Worm (Caenorhabditis elegans): ENCODE measurements around the gene C43D7.8.
"Not testable (repeated sequence)": the region's sequence is repeated elsewhere in the genome, so short reads cannot be mapped to it uniquely, and the experiment has no call there.

Gene C43D7.8

ce11 chrV:19329263-19329662, 18.0 kb upstream of the C43D7.8 start, which contains the start of gene fbxb-65:
fbxb-65 (plus strand) TSS chrV:19329563.
- TF ChIP-seq nhr-12 (tag; optimal IDR thresholded peaks at IDR 0.05) (no peak), unc-62 (GFP tag; optimal IDR thresholded peaks at IDR 0.05) (no peak), ham-2 (GFP tag; optimal IDR thresholded peaks at IDR 0.05) (no peak), nhr-2 (tag; optimal IDR thresholded peaks at IDR 0.05) (no peak), nhr-28 (tag; optimal IDR thresholded peaks at IDR 0.05) (no peak), tbx-8 (GFP tag; optimal IDR thresholded peaks at IDR 0.05) (no peak), drap-1 (GFP tag; optimal IDR thresholded peaks at IDR 0.05) (no peak), lin-13 (tag; optimal IDR thresholded peaks at IDR 0.05) (no peak), lin-32 (GFP tag; optimal IDR thresholded peaks at IDR 0.05) (no peak), zip-8 (tag; optimal IDR thresholded peaks at IDR 0.05) (no peak), mls-2 (tag; optimal IDR thresholded peaks at IDR 0.05) (no peak), unc-39 (tag; optimal IDR thresholded peaks at IDR 0.05) (no peak), ces-1 (GFP tag; optimal IDR thresholded peaks at IDR 0.05) (no peak)

DNA sequence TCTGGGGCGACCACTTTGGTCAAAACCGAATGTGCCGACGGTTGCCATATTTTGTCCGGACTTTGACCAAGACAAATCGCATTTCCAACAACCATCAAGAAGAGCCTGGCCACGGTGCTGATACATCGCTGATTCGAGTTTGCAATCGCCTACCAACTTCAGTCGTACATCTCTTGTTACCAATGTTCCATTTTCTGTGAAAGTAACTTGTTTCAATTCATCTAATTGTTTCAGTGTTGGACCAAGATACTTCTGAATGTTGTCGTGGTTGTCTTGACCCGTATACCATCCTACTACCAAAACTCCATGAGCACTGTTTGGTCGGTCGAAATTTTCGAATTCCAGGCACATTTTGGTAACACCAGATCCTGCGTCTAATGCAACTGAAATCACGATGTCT, 14.1 kb upstream of the C43D7.8 start:
- no peak for TF ChIP-seq ceh-43 (GFP tag; optimal IDR thresholded peaks at IDR 0.05)
- no peak for TF ChIP-seq ztf-11 (tag; optimal IDR thresholded peaks at IDR 0.05)
- no peak for TF ChIP-seq drap-1 (GFP tag; optimal IDR thresholded peaks at IDR 0.05)
- no peak for TF ChIP-seq M03D4.4 (tag; optimal IDR thresholded peaks at IDR 0.05)
- TF ChIP-seq ceh-83 (GFP tag; optimal IDR thresholded peaks at IDR 0.05) = no peak
- TF ChIP-seq cnd-1 (tag; optimal IDR thresholded peaks at IDR 0.05) = no peak
- no peak for TF ChIP-seq blmp-1 (tag; optimal IDR thresholded peaks at IDR 0.05)
- no peak for TF ChIP-seq elt-1 (tag; optimal IDR thresholded peaks at IDR 0.05; ENCODE audit: borderline replicate concordance, insufficient read depth)
- TF ChIP-seq lin-32 (GFP tag; optimal IDR thresholded peaks at IDR 0.05) = no peak
- no peak for TF ChIP-seq nhr-237 (tag; optimal IDR thresholded peaks at IDR 0.05)
- TF ChIP-seq unc-39 (tag; optimal IDR thresholded peaks at IDR 0.05) = no peak
- TF ChIP-seq sem-2 (GFP tag; optimal IDR thresholded peaks at IDR 0.05) = no peak
- TF ChIP-seq nhr-12 (tag; optimal IDR thresholded peaks at IDR 0.05) = no peak

DNA sequence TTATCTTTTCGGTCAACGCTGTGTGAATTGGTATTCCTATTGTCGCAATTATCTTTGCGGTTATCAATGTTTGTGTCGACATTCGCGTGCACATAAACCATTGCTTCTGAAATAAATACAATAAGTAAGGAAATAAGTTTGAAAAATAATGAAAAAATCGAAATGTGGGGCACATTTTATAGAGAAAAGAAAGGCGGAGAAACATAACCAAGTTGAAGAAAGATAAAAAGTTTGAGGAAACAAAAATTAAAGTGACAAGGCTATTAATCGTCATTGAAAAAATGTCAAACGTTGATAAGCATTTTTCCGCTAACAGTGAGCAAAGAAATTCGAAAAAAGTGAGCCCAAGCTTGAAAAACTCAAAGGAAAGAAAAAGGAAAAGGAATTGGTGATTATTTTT, 11.1 kb upstream of the C43D7.8 start, which contains the start of gene C43D7.4:
C43D7.4 (minus strand) TSS at position 101 of the 400 bp plus-strand sequence.
- no peak for TF ChIP-seq cnd-1 (tag; optimal IDR thresholded peaks at IDR 0.05)
- no peak for TF ChIP-seq ceh-43 (GFP tag; optimal IDR thresholded peaks at IDR 0.05)

DNA sequence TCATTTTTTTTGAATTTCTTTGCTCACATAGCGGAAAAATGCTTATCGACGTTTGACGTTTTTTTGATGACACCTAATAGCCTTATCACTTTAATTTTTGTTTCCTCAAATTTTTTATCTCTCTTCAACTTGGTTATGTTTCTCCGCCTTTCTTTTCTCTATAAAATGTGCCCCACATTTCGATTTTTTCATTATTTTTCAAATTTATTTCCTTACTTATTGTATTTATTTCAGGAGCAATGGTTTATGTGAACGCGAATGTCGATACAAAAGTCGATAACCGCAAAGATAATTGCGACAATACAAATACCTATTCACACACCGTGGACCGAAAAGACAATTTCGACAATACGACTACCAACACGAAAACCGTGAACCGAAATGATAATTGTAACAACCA, 9.1 kb upstream of the C43D7.8 start, which contains the start of gene sdz-6:
sdz-6 (plus strand) TSS at position 229 of the 400 bp plus-strand sequence.
- no peak for TF ChIP-seq ceh-83 (GFP tag; optimal IDR thresholded peaks at IDR 0.05)

ce11 chrV:19319460-19319995, 8.2 kb upstream of the C43D7.8 start, which contains the start of gene C43D7.7:
C43D7.7 (minus strand) TSS chrV:19319510.
- TF ChIP-seq sptf-1 (tag; optimal IDR thresholded peaks at IDR 0.05) = no peak
- TF ChIP-seq drap-1 (GFP tag; optimal IDR thresholded peaks at IDR 0.05) = no peak
- no peak for TF ChIP-seq nhr-76 (tag; optimal IDR thresholded peaks at IDR 0.05)
- TF ChIP-seq zip-8 (tag; optimal IDR thresholded peaks at IDR 0.05) = no peak
- no peak for TF ChIP-seq nhr-12 (tag; optimal IDR thresholded peaks at IDR 0.05)
- no peak for TF ChIP-seq M03D4.4 (tag; optimal IDR thresholded peaks at IDR 0.05)
- TF ChIP-seq nhr-237 (tag; optimal IDR thresholded peaks at IDR 0.05) = no peak

- TF ChIP-seq ces-1 (GFP tag; optimal IDR thresholded peaks at IDR 0.05); lin-13 (tag; optimal IDR thresholded peaks at IDR 0.05); ztf-11 (tag; optimal IDR thresholded peaks at IDR 0.05): not testable (repeated sequence)
These were observed 5.8 kb upstream of the C43D7.8 start, which contains the start of gene srh-208 for ce11 chrV:19317058-19317457. srh-208 (plus strand) TSS chrV:19317358.

DNA sequence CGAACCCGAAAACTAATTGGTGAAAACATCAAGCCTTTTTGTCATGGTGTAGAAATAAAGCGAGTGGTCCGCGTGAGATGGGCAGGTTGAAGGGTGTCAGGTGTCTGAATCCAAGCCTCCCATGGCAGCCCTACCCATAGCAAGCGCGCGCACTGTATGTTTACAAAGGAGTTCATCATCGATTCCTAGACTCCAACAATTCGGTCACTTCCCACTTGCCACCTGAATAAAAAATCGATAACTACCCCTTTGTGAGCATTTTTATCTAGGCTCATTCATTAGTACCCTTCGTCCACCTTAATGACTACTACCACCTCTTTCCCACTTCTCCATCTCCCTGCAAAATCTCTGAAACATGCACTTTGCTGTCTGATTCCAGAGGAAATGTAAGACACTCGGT, 1.7 kb upstream of the C43D7.8 start, which contains the start of gene fbxb-64:
fbxb-64 (plus strand) TSS at position 301 of the 400 bp plus-strand sequence.
- TF ChIP-seq lin-32 (GFP tag; optimal IDR thresholded peaks at IDR 0.05) (no peak), ceh-83 (GFP tag; optimal IDR thresholded peaks at IDR 0.05) (no peak), ceh-43 (GFP tag; optimal IDR thresholded peaks at IDR 0.05) (no peak), flh-1 (GFP tag; optimal IDR thresholded peaks at IDR 0.05) (no peak), mep-1 (tag; optimal IDR thresholded peaks at IDR 0.05) (no peak), nhr-28 (tag; optimal IDR thresholded peaks at IDR 0.05) (no peak), cnd-1 (tag; optimal IDR thresholded peaks at IDR 0.05) (no peak), nhr-12 (tag; optimal IDR thresholded peaks at IDR 0.05) (no peak), mab-5 (tag; optimal IDR thresholded peaks at IDR 0.05) (no peak), nhr-2 (tag; optimal IDR thresholded peaks at IDR 0.05) (no peak), mls-2 (tag; optimal IDR thresholded peaks at IDR 0.05) (no peak), nhr-237 (tag; optimal IDR thresholded peaks at IDR 0.05) (no peak), snpc-4 (tag; optimal IDR thresholded peaks at IDR 0.05) (no peak), bed-3 (GFP tag; optimal IDR thresholded peaks at IDR 0.05) (no peak), hlh-1 (tag; optimal IDR thresholded peaks at IDR 0.05) (no peak), unc-120 (tag; optimal IDR thresholded peaks at IDR 0.05; ENCODE audit: poor library complexity, severe bottlenecking) (no peak), nhr-76 (tag; optimal IDR thresholded peaks at IDR 0.05) (no peak), pha-4 (tag; optimal IDR thresholded peaks at IDR 0.05) (no peak), lsy-2 (tag; optimal IDR thresholded peaks at IDR 0.05) (no peak), sptf-1 (tag; optimal IDR thresholded peaks at IDR 0.05) (no peak)

All from whole organism, mixed stage, embryonic.